Worm (Caenorhabditis elegans) whole organism, young adult: ENCODE data around the gene svop-1.

Experiments
- T07F8.4 ChIP-seq: sonication (generic microtip); optimal IDR thresholded peaks from 2 replicates; lab custom pipeline; 2016; ENCODE audit warnings: mild to moderate bottlenecking, missing genetic modification characterization, moderate library complexity, missing compliant biosample characterization
- ceh-40 ChIP-seq: fragments of 200-800 bp; sonication (Bioruptor generic); IDR thresholded peaks from 2 replicates; pipeline ENCODE4 v1.3.6; 2022; ENCODE audit warnings: missing genetic modification characterization, missing compliant biosample characterization
- dpff-1 ChIP-seq: sonication (generic microtip); optimal IDR thresholded peaks from 2 replicates; lab custom pipeline; 2017; ENCODE audit warnings: mild to moderate bottlenecking, missing genetic modification characterization, missing compliant biosample characterization
- nfya-1 ChIP-seq: sonication (generic microtip); optimal IDR thresholded peaks from 2 replicates; lab custom pipeline; 2017; ENCODE audit warnings: antibody characterized with exemption, missing compliant biosample characterization, missing genetic modification characterization, borderline replicate concordance; ENCODE audit not compliant: insufficient read depth
- ztf-22 ChIP-seq: fragments of 200-800 bp; sonication (Bioruptor generic); optimal IDR thresholded peaks from 2 replicates; lab custom pipeline; 2018; ENCODE audit warnings: mild to moderate bottlenecking, missing genetic modification characterization, moderate library complexity, missing compliant biosample characterization

DNA sequence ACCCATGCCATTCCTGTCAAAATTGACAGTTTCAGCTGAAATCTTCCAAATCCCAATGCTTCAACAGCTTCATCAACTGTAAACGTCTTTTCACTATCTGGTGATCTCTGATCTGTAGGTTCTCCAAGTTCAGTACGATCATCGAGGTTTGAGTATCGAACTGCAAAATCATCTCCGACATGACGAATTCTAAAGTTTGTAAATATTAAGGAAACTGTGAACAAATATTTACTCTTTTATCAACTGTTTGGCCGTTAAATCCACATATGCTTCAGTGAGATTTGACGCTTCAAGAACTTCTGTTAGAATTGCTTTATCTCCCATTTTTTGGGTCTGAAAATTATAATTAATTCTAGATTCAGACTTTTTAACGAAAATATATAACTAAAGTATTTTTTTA lies at the start of gene svop-1:
- no peak for TF ChIP-seq dpff-1 (tag; lab: Kevin White, UChicago)
- TF ChIP-seq T07F8.4 (tag; lab: Kevin White, UChicago), result no peak
- no peak for TF ChIP-seq ceh-40 (GFP tag; lab: Robert Waterston, UW)
- TF ChIP-seq nfya-1, result no peak
- no peak for TF ChIP-seq ztf-22 (GFP tag; lab: Kevin White, UChicago)
